Fruit fly (Drosophila melanogaster) whole organism, wandering third instar larva: ENCODE data around the gene tzn.
A peak's percentile ranks its signal among the peaks of the same experiment; 100 is the strongest.

Source experiments
- CG32264 ChIP-seq: fragments of 200-800 bp; sonication (Bioruptor generic); optimal IDR thresholded peaks from 2 replicates; lab custom pipeline; 2016; ENCODE audit warnings: missing biosample characterization, missing genetic modification characterization
- Dfd ChIP-seq: fragments of >200 bp; optimal IDR thresholded peaks from 2 replicates; lab custom pipeline; 2017; ENCODE audit warnings: missing biosample characterization, missing genetic modification characterization
- Dif ChIP-seq: fragments of 200-275, 200-300 bp; sonication (Bioruptor generic); optimal IDR thresholded peaks from 2 replicates; lab custom pipeline; 2018; ENCODE audit warnings: missing biosample characterization, missing genetic modification characterization; ENCODE audit not compliant: partially characterized antibody
- GATAd ChIP-seq: sonication (Bioruptor generic); optimal IDR thresholded peaks from 2 replicates; lab custom pipeline; 2016; ENCODE audit warnings: missing biosample characterization, missing genetic modification characterization
- Hnf4 ChIP-seq: fragments of 200-800 bp; sonication (Bioruptor generic); optimal IDR thresholded peaks from 2 replicates; lab custom pipeline; 2016; ENCODE audit warnings: missing biosample characterization, mild to moderate bottlenecking, missing genetic modification characterization
- Hr78 ChIP-seq: fragments of >200 bp; optimal IDR thresholded peaks from 2 replicates; lab custom pipeline; 2017; ENCODE audit warnings: missing biosample characterization, missing genetic modification characterization
- Hr83 ChIP-seq: fragments of 200-300 bp; sonication (Bioruptor generic); optimal IDR thresholded peaks from 2 replicates; lab custom pipeline; 2016; ENCODE audit warnings: missing biosample characterization, mild to moderate bottlenecking, missing genetic modification characterization, moderate library complexity; ENCODE audit not compliant: poor library complexity, severe bottlenecking
- Jra ChIP-seq: sonication (Bioruptor generic); optimal IDR thresholded peaks from 2 replicates; lab custom pipeline; 2016; ENCODE audit warnings: missing biosample characterization, missing genetic modification characterization
- Mio ChIP-seq: sonication (Bioruptor generic); optimal IDR thresholded peaks from 2 replicates; lab custom pipeline; 2016; ENCODE audit warnings: missing biosample characterization, missing genetic modification characterization
- Myc ChIP-seq: fragments of >200 bp; optimal IDR thresholded peaks from 2 replicates; lab custom pipeline; 2017
- N ChIP-seq: fragments of >200 bp; optimal IDR thresholded peaks from 2 replicates; lab custom pipeline; 2018; ENCODE audit warnings: missing biosample characterization, missing external identifiers, missing genetic modification characterization
- OdsH ChIP-seq: fragments of 200-800 bp; sonication (Bioruptor generic); optimal IDR thresholded peaks from 2 replicates; lab custom pipeline; 2016; ENCODE audit warnings: missing biosample characterization, mild to moderate bottlenecking, missing genetic modification characterization
- Rel ChIP-seq, 2 experiments: fragments of 200-800 bp; sonication (Bioruptor generic) in 1 of 2; optimal IDR thresholded peaks; 2 replicates in 1 of 2; 3 replicates in 1 of 2; lab custom pipeline; 2016 to 2019; ENCODE audit warnings: mild to moderate bottlenecking in 2 of 2, missing biosample characterization in 2 of 2, missing genetic modification characterization in 2 of 2, moderate library complexity in 1 of 2
- Sp1 ChIP-seq: fragments of 200-800 bp; sonication (Bioruptor generic); optimal IDR thresholded peaks from 3 replicates; lab custom pipeline; 2019; ENCODE audit warnings: missing biosample characterization, mild to moderate bottlenecking, missing genetic modification characterization, moderate library complexity
- Vsx2 ChIP-seq: fragments of 200-300, 225-300 bp; sonication (Bioruptor generic); optimal IDR thresholded peaks from 2 replicates; lab custom pipeline; 2018; ENCODE audit warnings: missing biosample characterization, missing genetic modification characterization; ENCODE audit not compliant: partially characterized antibody
- br ChIP-seq: fragments of 200-800 bp; sonication (Bioruptor generic); optimal IDR thresholded peaks from 2 replicates; lab custom pipeline; 2016; ENCODE audit warnings: missing biosample characterization, missing genetic modification characterization
- dmrt93B ChIP-seq: fragments of 200-800 bp; sonication (Bioruptor generic); optimal IDR thresholded peaks from 2 replicates; lab custom pipeline; 2018; ENCODE audit warnings: missing biosample characterization, mild to moderate bottlenecking, missing genetic modification characterization
- dsf ChIP-seq: sonication (Bioruptor generic); optimal IDR thresholded peaks from 2 replicates; lab custom pipeline; 2016; ENCODE audit warnings: missing biosample characterization, missing genetic modification characterization, borderline replicate concordance
- ey ChIP-seq: fragments of 200-800 bp; sonication (Bioruptor generic); optimal IDR thresholded peaks from 2 replicates; lab custom pipeline; 2016; ENCODE audit warnings: missing biosample characterization, missing genetic modification characterization
- foxo ChIP-seq, 2 experiments: fragments of 200-800 bp; sonication (Bioruptor generic); optimal IDR thresholded peaks; 2 replicates in 1 of 2; 3 replicates in 1 of 2; lab custom pipeline; 2016 to 2017; ENCODE audit warnings: missing biosample characterization in 2 of 2, missing genetic modification characterization in 2 of 2
- fru ChIP-seq: fragments of 200-800 bp; sonication (Bioruptor generic); optimal IDR thresholded peaks from 3 replicates; lab custom pipeline; 2016; ENCODE audit warnings: missing biosample characterization, mild to moderate bottlenecking, missing genetic modification characterization
- h ChIP-seq: fragments of 200-800 bp; sonication (Bioruptor generic); optimal IDR thresholded peaks from 3 replicates; lab custom pipeline; 2016; ENCODE audit warnings: missing biosample characterization, mild to moderate bottlenecking, missing genetic modification characterization
- lola ChIP-seq: fragments of >200 bp; optimal IDR thresholded peaks from 2 replicates; lab custom pipeline; 2017; ENCODE audit warnings: missing biosample characterization, missing genetic modification characterization
- psq ChIP-seq: fragments of 200-800 bp; sonication (Bioruptor generic); optimal IDR thresholded peaks from 3 replicates; lab custom pipeline; 2017; ENCODE audit warnings: missing biosample characterization, mild to moderate bottlenecking, missing genetic modification characterization, moderate library complexity
- sage ChIP-seq: fragments of 200-800 bp; sonication (Bioruptor generic); optimal IDR thresholded peaks from 2 replicates; lab custom pipeline; 2016; ENCODE audit warnings: missing biosample characterization, mild to moderate bottlenecking, missing genetic modification characterization
- tai ChIP-seq: sonication (Bioruptor generic); optimal IDR thresholded peaks from 2 replicates; lab custom pipeline; 2016; ENCODE audit warnings: missing biosample characterization, missing genetic modification characterization
- usp ChIP-seq: fragments of >200 bp; optimal IDR thresholded peaks from 2 replicates; lab custom pipeline; 2017; ENCODE audit warnings: missing biosample characterization, missing genetic modification characterization

tzn gene

DNA sequence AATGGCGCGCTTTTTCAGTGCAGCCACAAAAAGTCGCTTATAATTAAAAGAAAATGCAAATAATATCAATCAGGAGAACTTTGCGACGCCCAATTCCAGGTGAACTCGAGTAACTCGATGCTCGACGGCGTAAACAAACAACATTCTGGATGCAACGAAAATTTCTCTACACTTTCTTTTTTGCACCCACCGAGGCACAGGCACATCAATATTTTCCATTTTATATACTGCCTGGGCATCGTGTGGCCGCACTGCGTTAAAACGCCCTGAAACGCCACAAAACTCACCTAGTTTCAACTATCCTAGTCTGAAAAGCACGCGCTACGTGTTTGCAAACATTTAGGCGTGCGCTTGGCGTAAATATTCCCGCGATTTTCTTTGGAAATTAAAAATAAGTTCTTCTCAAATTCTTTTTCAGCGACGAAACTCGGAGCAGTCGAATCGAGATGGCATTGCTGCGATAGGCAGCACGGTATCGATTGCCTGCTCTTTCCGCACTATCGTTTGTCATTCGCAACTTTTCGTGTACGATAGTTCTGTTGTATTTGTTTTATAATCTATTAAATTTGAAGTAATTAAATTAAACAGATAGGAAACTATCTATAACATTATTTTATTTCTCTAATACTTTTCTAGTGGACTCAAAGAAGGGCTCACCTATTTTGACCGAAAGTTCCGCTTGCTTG lies 12.6 kb upstream of the tzn start, which contains the start of gene Pcif1 (continued):
- TF ChIP-seq Vsx2 (GFP tag; lab: Kevin White, UChicago) (no peak), psq (GFP tag; lab: Kevin White, UChicago) (no peak), lola (no peak), Jra (GFP tag; lab: Kevin White, UChicago) (no peak)
- TF ChIP-seq, all 38 proteins: peak for 12

DNA sequence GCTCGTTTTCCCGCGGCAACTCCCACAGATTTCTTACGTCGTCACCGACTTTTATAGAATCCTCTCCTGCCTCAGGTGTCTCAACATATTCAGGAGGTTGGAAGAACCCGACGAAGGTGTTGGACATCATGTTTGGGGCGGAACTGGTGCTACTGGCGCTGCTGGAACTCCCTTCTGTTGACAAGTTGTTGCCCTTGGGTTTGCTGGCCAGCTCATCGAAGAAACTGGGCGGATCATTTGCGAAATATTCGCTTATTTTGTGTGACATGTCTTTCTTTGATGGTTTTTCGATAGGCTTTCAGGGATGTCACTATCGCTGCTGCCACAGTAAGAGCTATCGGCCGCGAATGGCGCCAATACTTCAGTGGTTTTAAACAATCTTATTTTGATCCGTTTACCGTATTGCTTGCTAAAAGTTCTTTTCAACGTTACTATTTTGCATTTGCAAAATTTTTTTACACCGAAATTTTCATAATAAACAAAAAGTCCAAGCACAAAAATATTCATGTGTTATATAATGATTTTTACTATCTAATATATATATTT lies 10.5 kb upstream of the tzn start, which contains the start of gene CG11396:
CG11396 (minus strand) TSS at position 303 of the 546 bp plus-strand sequence.
- TF ChIP-seq Rel (GFP tag; optimal IDR thresholded peaks at IDR 0.05; lab: Kevin White, UChicago) (no peak), Rel (tag; optimal IDR thresholded peaks at IDR 0.05; lab: Kevin White, UChicago) (no peak), Hnf4 (no peak), Hr83 (GFP tag; lab: Kevin White, UChicago) (peak; percentile 74), Hr78 (GFP tag; lab: Kevin White, UChicago) (no peak), dsf (GFP tag; lab: Kevin White, UChicago) (no peak), Mio (no peak), lola (no peak)

DNA sequence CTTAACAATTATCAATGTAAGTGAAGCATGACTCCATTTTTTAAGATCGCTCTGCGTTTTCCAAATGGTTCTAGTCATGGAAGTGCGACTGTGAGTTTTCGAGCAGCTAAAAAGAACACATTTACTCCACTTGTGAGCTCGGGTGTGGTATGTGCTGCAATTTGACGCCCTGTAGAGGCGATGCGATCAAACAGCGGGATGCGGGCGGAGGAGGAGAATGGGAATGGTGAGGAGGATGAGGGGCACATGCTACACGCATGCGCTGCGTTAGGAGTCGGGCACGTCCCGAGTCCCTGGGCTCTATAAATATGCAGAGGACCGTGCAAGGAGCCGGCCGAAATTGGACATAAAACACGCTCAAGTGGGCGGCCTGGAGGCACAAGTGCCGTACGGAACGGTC lies 9.1 kb upstream of the tzn start:
- TF ChIP-seq h (GFP tag; lab: Kevin White, UChicago) (no peak), Hnf4 (no peak), OdsH (GFP tag; lab: Kevin White, UChicago) (no peak), CG32264 (GFP tag; lab: Kevin White, UChicago) (no peak), ey (no peak), Dfd (no peak), dmrt93B (no peak), lola (no peak), sage (no peak), tai (no peak), br (GFP tag; lab: Kevin White, UChicago) (no peak), Mio (no peak), Sp1 (GFP tag; lab: Kevin White, UChicago) (no peak)

DNA sequence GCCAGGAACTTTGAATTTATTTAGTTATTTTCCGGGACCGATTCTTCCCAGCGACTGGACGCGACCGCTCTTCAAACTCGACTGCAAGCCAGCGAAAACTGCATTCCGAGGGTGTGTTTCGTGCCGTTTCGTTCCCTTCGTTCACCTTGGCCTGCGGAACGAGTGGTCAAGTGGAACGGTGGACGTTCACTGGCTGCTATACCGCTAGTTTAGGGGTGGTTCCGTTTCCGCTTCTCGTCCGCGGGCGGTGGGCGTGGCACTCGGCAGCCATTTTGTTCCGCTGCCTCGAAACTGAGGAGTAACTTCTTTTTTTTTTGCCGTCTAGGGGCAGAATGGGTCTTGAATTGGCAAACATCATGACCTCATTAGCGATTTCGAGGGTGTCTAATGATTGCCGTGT lies 5.8 kb upstream of the tzn start, which contains the start of gene Six4:
Six4 (minus strand) TSS at position 85 of the 400 bp plus-strand sequence.
- TF ChIP-seq GATAd (GFP tag; lab: Kevin White, UChicago) (no peak), Mio (no peak), foxo (GFP tag; optimal IDR thresholded peaks at IDR 0.05; lab: Kevin White, UChicago) (no peak)
- TF ChIP-seq, all 38 proteins: peak for 0

DNA sequence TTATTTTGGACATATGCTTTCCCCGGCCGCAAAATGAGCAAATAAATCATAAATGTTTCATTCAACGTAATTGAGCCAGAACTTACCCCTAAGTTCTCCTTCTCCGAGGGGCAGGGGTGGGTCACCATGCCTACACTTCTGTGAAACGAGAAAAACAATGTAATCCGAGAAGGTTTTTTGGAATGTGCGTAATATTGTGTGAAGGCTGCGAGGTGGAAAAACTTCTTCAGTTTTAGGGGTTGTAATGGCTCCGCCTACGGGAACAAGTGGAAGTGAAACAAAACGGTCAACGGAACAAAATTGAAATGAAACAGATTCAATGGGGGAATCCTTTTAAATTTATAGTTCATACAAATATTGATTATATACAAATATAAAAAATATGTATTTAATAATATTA lies 1.7 kb upstream of the tzn start:
- TF ChIP-seq lola (no peak), tai (no peak), GATAd (GFP tag; lab: Kevin White, UChicago) (no peak)
- TF ChIP-seq, all 38 proteins: peak for 0

DNA sequence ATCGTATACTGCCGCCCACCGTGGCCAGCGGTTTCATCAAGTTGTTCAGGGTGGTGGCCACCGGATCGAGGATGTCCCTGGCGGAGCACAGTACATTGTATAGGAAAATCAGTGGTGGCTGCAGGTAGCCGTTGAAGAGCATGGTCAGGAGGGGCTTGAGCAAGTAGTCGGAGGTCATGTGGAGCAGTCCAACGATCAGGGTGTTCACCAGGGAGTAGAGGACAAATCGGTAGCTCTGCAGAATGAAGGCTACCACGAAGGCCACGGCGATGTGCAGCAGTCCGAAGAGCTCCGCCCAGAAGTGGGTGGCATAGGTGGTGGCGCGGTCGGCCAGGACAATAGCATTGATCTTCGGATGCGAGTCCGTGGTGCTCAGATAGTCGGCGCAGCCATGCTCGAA lies 1.1 kb upstream of the tzn start:
- no peak for TF ChIP-seq br (GFP tag; lab: Kevin White, UChicago)
- TF ChIP-seq Sp1 (GFP tag; lab: Kevin White, UChicago), result no peak
- no peak for TF ChIP-seq OdsH (GFP tag; lab: Kevin White, UChicago)
- no peak for TF ChIP-seq usp (GFP tag; lab: Kevin White, UChicago)
- TF ChIP-seq Myc (lab: Kevin White, UChicago), result no peak
- no peak for TF ChIP-seq lola
- TF ChIP-seq Hr83 (GFP tag; lab: Kevin White, UChicago), result no peak
- TF ChIP-seq Dif (GFP tag; lab: Kevin White, UChicago), result no peak
- no peak for TF ChIP-seq Vsx2 (GFP tag; lab: Kevin White, UChicago)
- no peak for TF ChIP-seq sage
- TF ChIP-seq foxo (GFP tag; optimal IDR thresholded peaks at IDR 0.05; lab: Kevin White, UChicago), result no peak
- TF ChIP-seq psq (GFP tag; lab: Kevin White, UChicago), result no peak
- no peak for TF ChIP-seq tai
- TF ChIP-seq Jra (GFP tag; lab: Kevin White, UChicago), result no peak
- no peak for TF ChIP-seq dsf (GFP tag; lab: Kevin White, UChicago)
- TF ChIP-seq fru (GFP tag; lab: Kevin White, UChicago), result no peak
- no peak for TF ChIP-seq N (GFP tag; lab: Kevin White, UChicago)
- TF ChIP-seq, all 38 proteins: peak for 0
